Worm (Caenorhabditis elegans) whole organism, early embryonic: ENCODE results near the gene W01C8.5.

ENCODE experiments used
- flt-1 ChIP-seq: fragments of 200-800 bp; sonication (Bioruptor generic); IDR thresholded peaks from 2 replicates; pipeline ENCODE4 v1.3.6; 2022; ENCODE audit warnings: missing genetic modification characterization, missing compliant biosample characterization
- hnd-1 ChIP-seq: sonication (generic microtip); optimal IDR thresholded peaks from 2 replicates; lab custom pipeline; 2016; ENCODE audit warnings: missing genetic modification characterization, missing compliant biosample characterization
- pes-1 ChIP-seq: fragments of 200-800 bp; sonication (Bioruptor generic); IDR thresholded peaks from 2 replicates; pipeline ENCODE4 v1.3.6; 2022; ENCODE audit warnings: missing genetic modification reagents, missing genetic modification characterization, missing compliant biosample characterization
- sea-1 ChIP-seq: fragments of 200-800 bp; sonication (Bioruptor generic); conservative IDR thresholded peaks from 2 replicates; pipeline ENCODE4 v1.3.6; 2022; ENCODE audit warnings: missing genetic modification characterization, missing compliant biosample characterization

ce11 chrX:5709205-5709604, 12.1 kb upstream of the W01C8.5 start:
- TF ChIP-seq pes-1 (GFP tag; lab: Robert Waterston, UW): no peak
- TF ChIP-seq hnd-1 (tag; lab: Kevin White, UChicago): no peak
- no peak for TF ChIP-seq flt-1 (GFP tag; lab: Robert Waterston, UW)
- no peak for TF ChIP-seq sea-1 (GFP tag; lab: Robert Waterston, UW)
